Worm (Caenorhabditis elegans) whole organism, dauer: Measurements from ENCODE around the gene vps-33.1.

Source experiments
- unc-62 ChIP-seq: sonication (generic microtip); optimal IDR thresholded peaks from 2 replicates; lab custom pipeline; 2017; ENCODE audit warnings: missing biosample characterization, missing genetic modification reagents, missing genetic modification characterization

The vps-33.1 gene

DNA sequence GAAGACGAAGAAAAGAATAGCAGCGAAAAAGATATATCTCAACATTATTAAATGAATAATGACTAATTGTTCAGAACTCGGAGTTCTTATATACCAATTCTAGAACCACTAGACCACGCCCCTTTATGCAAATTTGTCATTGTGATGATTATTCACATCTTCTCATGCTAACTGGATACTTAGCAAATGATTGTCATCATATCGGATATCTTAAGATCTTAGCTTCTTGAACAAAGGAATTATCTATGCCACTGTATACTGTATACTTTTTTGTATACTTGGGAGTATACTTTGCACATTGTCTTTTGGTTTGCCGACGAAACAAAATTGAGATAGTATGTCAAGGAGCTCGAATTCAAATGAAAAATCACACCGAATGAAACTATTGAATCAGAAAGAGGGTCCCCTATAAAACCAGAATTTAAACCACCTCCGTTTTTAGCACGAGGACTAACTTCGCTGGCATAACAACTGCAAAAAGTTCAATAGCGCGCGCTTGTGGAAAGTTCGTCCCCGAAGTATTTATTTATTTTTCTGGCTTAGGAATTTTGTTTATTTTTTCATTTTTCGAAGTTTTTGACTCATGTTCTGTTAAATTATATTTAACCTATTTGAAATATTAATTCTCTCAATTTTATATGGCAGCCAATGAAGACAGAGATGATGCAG lies at the start of gene vps-33.1, which contains the start of gene sdz-1:
Gene vps-33.1, plus strand, starts transcription at position 639 of the 669 bp plus-strand sequence.
Gene sdz-1, minus strand, starts transcription at position 51 of the 669 bp plus-strand sequence.
- TF ChIP-seq unc-62 (GFP tag; lab: Kevin White, UChicago): no peak

DNA sequence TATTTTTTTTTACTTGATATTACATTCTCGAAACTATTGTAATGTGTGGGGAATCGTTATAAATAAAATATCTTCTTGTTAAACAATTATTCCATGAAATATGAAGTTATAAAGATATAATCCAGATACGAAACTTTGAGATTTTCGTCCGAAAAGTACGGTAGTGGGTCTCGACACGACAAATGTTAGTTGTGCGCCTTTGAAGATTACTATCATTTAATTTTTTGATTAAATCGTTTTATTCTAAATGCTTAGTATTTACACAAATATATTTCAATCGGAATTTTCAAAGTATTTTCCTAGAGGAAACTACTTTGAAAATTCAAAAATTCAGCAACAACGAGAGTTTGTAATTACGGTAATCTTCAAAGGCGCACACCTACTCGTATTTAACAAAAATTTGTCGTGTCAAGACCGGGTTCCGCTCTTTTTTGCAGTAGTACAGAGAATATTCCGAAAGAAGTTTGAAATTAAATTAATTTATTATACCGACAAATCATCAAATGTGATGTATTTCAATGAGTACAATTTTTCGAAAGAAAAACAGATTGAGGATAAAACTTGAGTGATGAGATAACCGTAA lies 48.5 kb upstream of the vps-33.1 start:
- no peak for TF ChIP-seq unc-62 (GFP tag; lab: Kevin White, UChicago)

DNA sequence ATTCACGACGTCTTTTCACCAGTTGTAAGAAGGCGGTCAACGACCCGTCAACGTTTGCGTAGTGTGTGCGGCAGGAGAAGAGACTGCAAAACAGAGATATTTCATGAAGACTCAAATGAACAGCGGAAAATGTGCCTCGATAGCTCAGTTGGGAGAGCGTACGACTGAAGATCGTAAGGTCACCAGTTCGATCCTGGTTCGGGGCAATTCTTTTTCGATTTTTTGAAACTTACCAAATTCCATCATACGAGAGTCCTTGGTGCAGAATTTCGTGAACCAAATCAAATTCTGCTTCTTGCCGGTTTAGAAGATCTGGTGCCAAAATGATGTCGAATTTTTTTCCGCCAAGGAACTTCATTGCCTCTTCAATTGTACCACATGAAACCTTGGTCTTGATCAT lies 47.8 kb upstream of the vps-33.1 start:
- TF ChIP-seq unc-62 (GFP tag; lab: Kevin White, UChicago): no peak

DNA sequence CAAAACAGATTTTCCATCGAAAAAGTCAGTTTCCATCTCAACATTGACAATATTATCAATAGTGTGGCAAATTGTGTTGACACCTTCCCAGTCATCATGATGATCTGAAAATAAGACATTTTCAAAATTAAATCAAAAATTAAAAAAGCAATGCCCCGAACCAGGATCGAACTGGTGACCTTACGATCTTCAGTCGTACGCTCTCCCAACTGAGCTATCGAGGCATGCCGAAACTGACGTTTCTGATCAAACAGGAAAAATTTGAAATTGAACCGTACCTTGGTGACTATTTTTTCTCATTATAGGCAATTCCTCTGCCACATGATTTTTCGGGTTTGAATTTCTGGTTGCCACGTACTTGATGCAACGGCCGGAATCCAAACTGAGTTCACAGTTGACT lies 47.3 kb upstream of the vps-33.1 start:
- no peak for TF ChIP-seq unc-62 (GFP tag; lab: Kevin White, UChicago)

DNA sequence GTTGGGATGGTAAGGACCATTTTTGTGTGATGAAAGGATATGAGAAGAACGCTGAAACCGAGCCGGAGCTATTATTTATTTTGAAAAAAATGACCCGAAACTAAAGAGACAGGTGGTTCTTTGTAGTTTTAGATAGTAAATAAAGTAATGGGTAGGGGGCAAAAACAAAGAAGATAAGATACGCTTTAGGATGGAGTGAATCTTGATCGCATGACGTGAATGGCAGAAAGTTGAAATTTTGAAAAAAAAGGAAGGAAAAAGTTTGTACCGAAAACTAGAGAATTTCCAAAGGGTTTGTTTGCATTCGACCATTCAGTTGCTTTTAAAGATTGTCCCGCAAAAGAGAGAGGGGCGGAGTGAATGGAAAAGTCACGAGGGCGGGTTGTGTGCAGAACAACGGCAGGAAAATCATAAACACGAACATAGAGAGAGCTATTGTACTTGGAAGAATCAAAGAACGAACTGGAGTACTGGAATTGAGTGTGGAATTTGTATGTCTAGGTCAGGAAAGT lies 46.8 kb upstream of the vps-33.1 start, which contains the start of gene F22B7.9:
Gene F22B7.9, minus strand, starts transcription at position 51 of the 512 bp plus-strand sequence.
- TF ChIP-seq unc-62 (GFP tag; lab: Kevin White, UChicago): no peak

DNA sequence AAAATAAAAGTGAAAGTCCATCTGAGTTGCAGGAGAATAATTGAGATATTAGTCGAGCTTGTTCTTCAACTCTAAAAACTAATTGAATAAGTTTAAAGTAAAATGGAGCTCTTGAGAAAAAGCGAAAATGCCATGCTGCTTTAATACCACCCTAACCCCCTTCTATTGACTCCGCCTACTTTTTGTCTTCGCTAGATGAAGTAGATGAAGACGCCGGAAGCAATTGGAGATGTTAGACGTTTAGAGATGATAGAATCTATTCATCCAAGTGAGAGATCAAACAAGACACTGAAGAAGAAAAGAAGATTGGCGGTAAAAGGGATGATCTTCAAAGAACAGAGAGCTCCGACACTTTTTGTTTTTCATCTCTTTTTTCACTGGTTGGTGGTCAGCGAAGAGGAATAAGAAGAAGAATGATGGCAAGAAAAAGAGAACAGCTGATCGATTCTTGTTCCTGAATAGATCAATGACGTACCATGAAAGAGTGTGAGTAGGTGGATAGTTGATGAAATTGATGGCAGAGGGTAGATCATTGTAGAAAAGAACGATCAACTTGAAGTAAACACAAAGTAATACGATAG lies 46.2 kb upstream of the vps-33.1 start:
- no peak for TF ChIP-seq unc-62 (GFP tag; lab: Kevin White, UChicago)

DNA sequence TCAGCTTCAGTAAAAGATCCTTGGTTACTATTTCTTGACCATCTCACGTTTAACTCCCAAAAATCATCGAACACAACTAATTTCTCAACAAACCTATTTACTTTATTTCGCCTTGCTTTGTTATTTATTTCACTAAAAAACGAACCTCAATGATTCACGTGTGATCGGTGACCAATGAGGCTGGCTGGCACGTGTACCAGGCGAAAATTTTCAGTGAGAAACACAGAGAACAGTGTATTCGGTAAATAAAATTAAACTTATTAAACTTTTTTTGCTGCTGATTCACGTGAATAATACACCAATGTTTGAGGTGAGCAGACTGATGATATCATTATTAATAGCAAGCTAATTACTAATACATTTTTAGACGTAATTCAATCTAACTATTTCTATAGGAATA lies 45.3 kb upstream of the vps-33.1 start:
- TF ChIP-seq unc-62 (GFP tag; lab: Kevin White, UChicago): no peak

DNA sequence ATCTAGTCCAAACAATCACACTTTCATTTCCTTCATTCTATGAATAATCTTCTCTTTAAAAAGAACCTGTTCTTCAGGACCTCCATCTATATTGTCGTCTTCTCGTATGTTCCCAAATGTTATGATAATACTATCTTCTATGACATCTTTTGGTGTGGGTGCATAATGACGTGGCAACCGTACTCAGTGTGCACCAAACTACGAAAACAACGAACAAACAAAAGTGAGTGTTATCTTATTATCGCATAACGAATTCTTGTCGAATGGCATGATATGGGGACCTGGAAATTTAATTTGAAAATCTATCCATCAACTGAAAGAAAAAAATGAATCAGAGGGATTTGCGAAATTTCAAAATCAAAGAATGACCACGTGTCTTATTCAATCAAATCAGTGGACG lies 44.7 kb upstream of the vps-33.1 start:
- TF ChIP-seq unc-62 (GFP tag; lab: Kevin White, UChicago): no peak

DNA sequence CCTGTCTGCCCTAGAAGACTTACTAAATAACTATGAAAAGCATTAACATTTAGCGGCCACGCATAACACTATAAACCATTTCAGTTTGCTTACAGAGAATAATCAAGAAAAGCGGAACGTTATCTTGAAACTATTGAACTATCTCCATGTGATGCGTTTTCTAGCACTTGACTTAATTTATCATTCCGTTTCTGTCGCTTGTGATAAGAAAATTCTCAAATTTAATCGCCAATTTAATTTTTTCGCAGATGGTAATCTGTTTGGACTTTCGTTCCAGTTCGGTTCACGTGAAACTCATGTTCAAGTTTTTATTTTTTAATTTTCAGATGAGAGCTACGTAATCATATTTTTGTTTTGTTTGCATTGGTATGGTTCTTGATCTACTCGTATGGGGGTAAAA lies 43.8 kb upstream of the vps-33.1 start:
- no peak for TF ChIP-seq unc-62 (GFP tag; lab: Kevin White, UChicago)

DNA sequence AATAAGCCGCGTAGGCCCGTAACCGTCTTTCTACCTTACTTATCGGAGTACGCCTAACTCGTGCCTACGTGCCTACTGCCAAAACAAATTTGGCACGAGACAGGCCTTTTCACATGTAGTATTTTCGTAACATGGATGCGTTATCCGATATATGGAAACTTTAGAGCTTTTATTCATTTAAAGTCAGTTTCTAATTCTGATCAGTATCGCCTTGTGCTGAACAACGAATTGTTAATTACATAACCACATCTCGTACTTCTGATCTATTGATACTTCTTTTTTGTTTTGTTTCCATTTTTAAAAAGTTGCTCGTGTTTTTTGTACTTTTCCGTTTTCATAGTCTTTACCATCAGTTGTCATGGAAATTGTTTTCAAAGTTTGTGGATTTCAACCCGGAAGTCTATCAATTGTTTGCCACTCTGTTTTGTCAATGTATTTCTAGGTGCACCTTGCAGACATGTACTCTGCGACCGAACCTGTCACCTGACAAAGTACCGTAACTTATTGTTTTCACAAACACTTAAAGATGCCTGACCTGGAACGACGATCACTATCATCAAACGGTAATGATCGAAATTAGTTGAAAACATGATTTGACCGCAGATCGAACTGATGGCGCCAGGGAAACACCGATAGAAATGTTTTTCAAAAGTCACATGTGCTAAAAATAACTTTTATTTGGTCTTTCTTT lies 42.9 kb upstream of the vps-33.1 start:
- no peak for TF ChIP-seq unc-62 (GFP tag; lab: Kevin White, UChicago)

DNA sequence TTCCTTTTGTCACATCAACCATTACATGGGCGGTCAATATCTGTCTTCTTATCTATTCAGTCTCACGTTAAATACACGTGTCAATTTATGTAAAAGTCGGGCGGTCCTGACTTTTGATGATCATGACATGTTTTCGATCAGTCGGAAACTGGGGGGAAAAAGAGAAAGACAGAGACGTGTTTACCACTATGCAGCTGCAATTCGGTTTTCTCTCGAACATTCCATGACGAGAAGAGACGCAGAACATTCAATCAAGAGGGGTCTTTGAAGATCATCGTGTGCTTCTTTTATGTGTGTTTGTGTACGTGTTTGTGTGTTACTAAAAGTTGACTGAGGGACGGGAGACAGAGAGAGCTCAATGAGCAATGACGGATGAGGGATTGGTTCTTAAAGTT lies 42.4 kb upstream of the vps-33.1 start:
- no peak for TF ChIP-seq unc-62 (GFP tag; lab: Kevin White, UChicago)

DNA sequence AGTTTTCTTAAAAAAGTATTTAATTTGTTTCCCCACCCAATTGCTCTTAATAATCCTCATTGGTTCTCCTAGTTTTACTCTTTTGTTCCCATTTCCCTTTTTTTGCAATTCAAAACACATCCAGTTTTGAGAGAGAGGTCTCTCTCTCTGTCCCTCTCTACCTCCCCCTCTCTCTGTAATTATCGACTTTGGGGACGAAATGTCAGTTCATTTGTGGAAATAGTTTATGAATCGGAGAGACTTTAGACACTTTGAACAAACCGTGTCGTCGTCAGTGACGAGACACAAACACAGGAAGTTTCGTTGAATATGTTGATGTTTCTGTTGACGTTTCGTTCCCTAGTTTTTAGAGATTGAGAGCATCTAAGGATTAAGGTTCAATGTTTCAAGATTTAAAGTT lies 37.6 kb upstream of the vps-33.1 start:
- TF ChIP-seq unc-62 (GFP tag; lab: Kevin White, UChicago): no peak

DNA sequence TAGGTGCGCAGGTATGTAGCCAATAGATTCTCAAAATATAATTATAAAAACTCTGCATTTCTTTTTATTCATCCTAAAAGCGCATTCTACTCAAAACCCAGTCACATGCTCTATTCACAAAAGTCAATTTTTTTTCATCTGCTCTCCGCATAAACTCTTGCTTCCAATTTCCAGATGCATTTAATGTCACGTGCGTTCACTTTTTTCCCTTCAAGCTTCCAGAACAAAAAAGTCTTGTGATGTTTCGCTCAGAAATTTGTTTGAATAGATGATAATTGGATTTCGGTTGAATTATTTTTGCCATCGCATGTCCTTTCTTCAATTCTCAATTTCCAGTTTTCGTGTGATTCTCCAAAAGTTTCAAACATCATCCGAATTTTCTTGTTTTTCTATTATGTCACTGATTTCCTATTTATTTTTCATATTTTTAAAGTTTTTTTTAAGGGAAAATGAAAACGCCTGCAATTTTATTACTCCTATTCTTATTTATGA lies 35.8 kb upstream of the vps-33.1 start, which contains the start of gene F22B7.1:
Gene F22B7.1, plus strand, starts transcription at position 442 of the 492 bp plus-strand sequence.
- no peak for TF ChIP-seq unc-62 (GFP tag; lab: Kevin White, UChicago)

DNA sequence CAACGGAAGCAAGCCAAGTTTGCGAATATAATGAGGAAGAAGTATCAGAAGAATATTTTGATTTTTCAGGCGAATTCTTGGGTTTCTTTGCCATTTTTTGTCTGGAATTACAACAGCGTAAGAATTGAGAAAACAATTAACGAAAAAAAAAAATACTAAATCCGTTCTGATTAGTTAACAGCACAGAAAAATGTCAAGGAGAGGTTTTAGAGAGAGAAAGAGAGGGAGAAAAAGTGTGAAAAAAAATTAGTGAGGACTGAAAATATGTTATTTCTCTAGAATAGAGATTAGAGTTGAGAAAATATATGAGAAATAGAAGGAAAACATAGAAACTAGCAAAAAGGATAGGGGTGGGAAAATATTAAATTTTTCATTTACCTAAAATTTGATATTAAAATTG lies 33.3 kb upstream of the vps-33.1 start, which contains the start of gene dpy-19:
Gene dpy-19, minus strand, starts transcription at position 101 of the 400 bp plus-strand sequence.
- no peak for TF ChIP-seq unc-62 (GFP tag; lab: Kevin White, UChicago)

DNA sequence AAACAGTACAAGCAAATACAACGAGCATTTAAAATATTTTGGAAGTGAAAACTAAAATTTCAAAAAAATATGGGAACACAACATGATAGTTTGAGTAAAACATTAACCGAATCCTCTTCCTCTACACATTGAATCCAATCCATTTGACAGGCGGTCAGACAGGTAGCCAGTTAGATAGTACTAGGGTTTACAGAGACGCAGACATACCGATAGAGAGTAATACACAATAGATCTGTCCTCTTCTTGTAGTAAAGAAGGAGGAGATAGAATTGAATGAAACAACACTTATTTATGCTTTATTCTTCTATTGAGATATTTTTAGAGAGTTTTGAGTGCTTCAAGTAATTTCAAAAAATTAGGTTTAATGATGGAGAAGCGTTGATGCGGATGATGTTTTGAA lies 32.0 kb upstream of the vps-33.1 start:
- no peak for TF ChIP-seq unc-62 (GFP tag; lab: Kevin White, UChicago)
